Fruit fly (Drosophila melanogaster): Measurements from ENCODE around the gene CG3698.

Gene CG3698

DNA sequence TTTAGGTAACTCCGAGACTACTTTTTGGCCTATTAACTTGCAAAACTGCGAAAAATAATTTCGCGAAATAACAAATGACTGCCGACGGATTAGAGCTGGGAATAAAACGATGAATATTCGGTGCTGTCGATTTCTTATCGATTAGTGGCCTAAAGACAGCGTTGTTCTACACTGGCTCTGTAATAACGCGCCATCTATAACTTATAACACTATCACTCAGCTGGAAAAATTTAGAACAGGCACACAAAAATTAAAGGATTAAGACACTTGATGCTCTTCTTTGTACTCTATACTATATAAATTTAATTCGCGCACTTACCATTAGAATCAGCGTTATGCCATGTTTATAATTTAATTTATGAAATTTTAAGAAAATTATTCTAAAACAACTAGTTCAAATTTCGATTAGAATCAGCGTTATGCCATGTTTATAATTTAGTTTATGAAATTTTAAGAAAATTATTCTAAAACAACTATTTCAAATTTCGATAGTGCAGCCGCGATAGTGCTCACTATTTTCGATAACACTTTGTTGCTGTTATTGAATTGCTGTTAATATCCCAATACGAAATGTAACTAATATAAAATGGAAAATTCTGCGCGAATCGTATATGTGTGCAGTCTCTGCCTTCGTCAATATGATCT is 43.4 kb upstream of the CG3698 start, which contains the start of the genes CSN3 and CG11456 (continued):
- peak; percentile 68; the same call in 3 of the 4 replicates for TF ChIP-seq Dll (GFP tag; IDR thresholded peaks at IDR 0.05; ENCODE audit: partially characterized antibody)
- TF ChIP-seq ERR (GFP tag; optimal IDR thresholded peaks at IDR 0.05), result no peak
- TF ChIP-seq CG11696 (GFP tag; IDR thresholded peaks at IDR 0.05), result no peak
- peak; percentile 80 for TF ChIP-seq Dip2 (GFP tag; IDR thresholded peaks at IDR 0.05)
- TF ChIP-seq hbn (GFP tag; IDR thresholded peaks at IDR 0.05; ENCODE audit: partially characterized antibody), result peak; percentile 54
- TF ChIP-seq nmo (GFP tag; optimal IDR thresholded peaks at IDR 0.05), result peak; percentile 52
- TF ChIP-seq row (GFP tag; IDR thresholded peaks at IDR 0.05), result peak; percentile 49
- no peak for TF ChIP-seq nom (GFP tag; optimal IDR thresholded peaks at IDR 0.05)
- TF ChIP-seq H2.0 (GFP tag; IDR thresholded peaks at IDR 0.05), result peak; percentile 45; the same call in 1 of the 2 replicates
- TF ChIP-seq sens-2 (GFP tag; IDR thresholded peaks at IDR 0.05), result no peak
- no peak for TF ChIP-seq Abd-B (GFP tag; optimal IDR thresholded peaks at IDR 0.05)
- no peak for TF ChIP-seq da (GFP tag; optimal IDR thresholded peaks at IDR 0.05)
- no peak for TF ChIP-seq Nf-YB (GFP tag; optimal IDR thresholded peaks at IDR 0.05)
- TF ChIP-seq Ravus (GFP tag; IDR thresholded peaks at IDR 0.05), result no peak
- no peak for TF ChIP-seq CG8089 (GFP tag; optimal IDR thresholded peaks at IDR 0.05)
- no peak for TF ChIP-seq Hr78 (GFP tag; optimal IDR thresholded peaks at IDR 0.05)
- TF ChIP-seq pnt (GFP tag; optimal IDR thresholded peaks at IDR 0.05), result peak; percentile 5
- no peak for TF ChIP-seq CG6254 (GFP tag; optimal IDR thresholded peaks at IDR 0.05)
- peak; percentile 28; the same call in 1 of the 2 replicates for TF ChIP-seq CG4730 (GFP tag; IDR thresholded peaks at IDR 0.05)
- TF ChIP-seq cas (GFP tag; IDR thresholded peaks at IDR 0.05), result no peak
- no peak for TF ChIP-seq E2f1 (GFP tag; IDR thresholded peaks at IDR 0.05)
- no peak for TF ChIP-seq CG4360 (GFP tag; IDR thresholded peaks at IDR 0.05)
- no peak for TF ChIP-seq CG10321 (GFP tag; IDR thresholded peaks at IDR 0.05)
- TF ChIP-seq emc (GFP tag; optimal IDR thresholded peaks at IDR 0.05), result no peak
- TF ChIP-seq dmrt99B (tag; optimal IDR thresholded peaks at IDR 0.05), result no peak
- TF ChIP-seq ranshi (GFP tag; IDR thresholded peaks at IDR 0.05), result peak; percentile 45; the same call in 1 of the 2 replicates
- TF ChIP-seq CG6791 (GFP tag; IDR thresholded peaks at IDR 0.05; ENCODE audit: partially characterized antibody), result peak; percentile 90
- TF ChIP-seq Xrp1 (GFP tag; IDR thresholded peaks at IDR 0.05), result peak; percentile 52
- no peak for TF ChIP-seq CG13123 (GFP tag; optimal IDR thresholded peaks at IDR 0.05)
- peak; percentile 32 for TF ChIP-seq kay (GFP tag; optimal IDR thresholded peaks at IDR 0.05)
- no peak for TF ChIP-seq CG4707 (GFP tag; optimal IDR thresholded peaks at IDR 0.05)
- no peak for TF ChIP-seq CG15601 (tag; optimal IDR thresholded peaks at IDR 0.05)
- TF ChIP-seq Ets97D (GFP tag; optimal IDR thresholded peaks at IDR 0.05), result peak; percentile 72
- TF ChIP-seq unc-4 (GFP tag; IDR thresholded peaks at IDR 0.05; ENCODE audit: partially characterized antibody), result peak; percentile 70
- TF ChIP-seq CG3065 (GFP tag; optimal IDR thresholded peaks at IDR 0.05), result peak; percentile 9
- TF ChIP-seq eve (GFP tag; optimal IDR thresholded peaks at IDR 0.05), result no peak
- TF ChIP-seq tgo (GFP tag; IDR thresholded peaks at IDR 0.05), result no peak
- TF ChIP-seq CG17385 (GFP tag; optimal IDR thresholded peaks at IDR 0.05), result no peak
- TF ChIP-seq CG17568 (GFP tag; optimal IDR thresholded peaks at IDR 0.05), result no peak
- peak; percentile 23; the same call in 1 of the 3 replicates for TF ChIP-seq mld (GFP tag; IDR thresholded peaks at IDR 0.05; ENCODE audit: partially characterized antibody)
- TF ChIP-seq CG11695 (GFP tag; IDR thresholded peaks at IDR 0.05), result no peak
- peak; percentile 31 for TF ChIP-seq luna (GFP tag; optimal IDR thresholded peaks at IDR 0.05)
- no peak for TF ChIP-seq Trl (optimal IDR thresholded peaks at IDR 0.05)
- peak; percentile 50 for TF ChIP-seq Trl (GFP tag; optimal IDR thresholded peaks at IDR 0.05)
- TF ChIP-seq CG30020 (tag; optimal IDR thresholded peaks at IDR 0.05), result peak; percentile 46
- TF ChIP-seq Dp (GFP tag; optimal IDR thresholded peaks at IDR 0.05), result peak; percentile 70
- peak; percentile 55 for TF ChIP-seq Antp (GFP tag; optimal IDR thresholded peaks at IDR 0.05)
- peak; percentile 19 for TF ChIP-seq CG9797 (GFP tag; optimal IDR thresholded peaks at IDR 0.05)
- TF ChIP-seq CG18476 (GFP tag; optimal IDR thresholded peaks at IDR 0.05), result peak; percentile 38
- TF ChIP-seq Xbp1 (GFP tag; optimal IDR thresholded peaks at IDR 0.05), result peak; percentile 67

Data from whole organism, embryonic.